Worm (Caenorhabditis elegans): Measurements from ENCODE around the gene Y43F8B.15.

Y43F8B.15 gene

DNA sequence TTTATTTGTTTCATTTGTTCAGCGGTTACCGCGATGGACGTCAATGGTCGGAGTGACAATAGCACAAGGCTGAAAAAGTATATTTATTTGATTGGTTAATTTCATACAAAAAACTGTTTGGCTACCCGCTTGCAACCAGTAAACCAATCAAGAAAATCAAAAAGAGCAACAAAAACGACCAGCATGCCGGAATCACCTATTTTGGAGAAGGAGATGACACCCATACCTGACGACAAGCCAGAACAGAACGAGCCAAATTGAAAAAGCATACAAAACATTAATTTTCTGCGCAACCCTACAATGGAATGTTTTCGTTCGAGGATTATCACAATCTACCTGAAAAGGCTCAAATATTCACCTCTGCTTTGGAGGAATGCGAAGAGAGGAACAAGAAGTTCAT, 28.5 kb upstream of the Y43F8B.15 start, which contains the start of gene Y43F8B.7:
TSS of gene Y43F8B.7 (plus strand) at position 301 of the 400 bp plus-strand sequence.
- TF ChIP-seq ceh-30 (tag; optimal IDR thresholded peaks at IDR 0.05) = no peak

DNA sequence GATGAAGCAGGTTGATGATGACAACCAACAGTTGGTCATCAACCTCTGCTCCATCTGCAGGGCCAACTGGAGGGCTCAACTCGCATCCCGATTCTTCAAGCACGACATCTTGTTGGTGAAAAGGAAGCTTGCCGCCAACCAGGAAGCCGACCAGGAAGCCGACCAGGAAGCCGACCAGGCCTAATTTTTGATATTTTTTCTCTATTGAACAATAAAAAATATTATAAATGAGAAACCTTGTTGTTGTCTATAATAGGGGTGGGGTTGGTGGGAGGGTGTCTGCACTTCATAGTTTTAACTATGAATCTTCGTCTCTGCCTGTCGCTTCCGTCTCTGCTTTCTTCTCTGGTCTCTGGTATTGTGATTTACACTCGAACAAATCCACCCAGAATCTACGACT, 23.8 kb upstream of the Y43F8B.15 start, which contains the start of gene Y43F8B.18:
TSS of gene Y43F8B.18 (plus strand) at position 301 of the 400 bp plus-strand sequence.
- TF ChIP-seq unc-3 (GFP tag; conservative IDR thresholded peaks at IDR 0.05) = no peak
- TF ChIP-seq unc-3 (tag; optimal IDR thresholded peaks at IDR 0.05) = no peak
- TF ChIP-seq F13H6.1 (tag; optimal IDR thresholded peaks at IDR 0.05) = no peak
- TF ChIP-seq nhr-232 (tag; optimal IDR thresholded peaks at IDR 0.05) = no peak
- TF ChIP-seq K09A11.1 (tag; optimal IDR thresholded peaks at IDR 0.05; ENCODE audit: insufficient read depth) = no peak
- no peak for TF ChIP-seq hlh-8 (tag; optimal IDR thresholded peaks at IDR 0.05)
- TF ChIP-seq hlh-30 (tag; optimal IDR thresholded peaks at IDR 0.05; ENCODE audit: insufficient read depth) = no peak
- no peak for TF ChIP-seq che-1 (tag; optimal IDR thresholded peaks at IDR 0.05)
- TF ChIP-seq ceh-30 (tag; optimal IDR thresholded peaks at IDR 0.05) = no peak
- no peak for TF ChIP-seq tbx-2 (tag; optimal IDR thresholded peaks at IDR 0.05)
- TF ChIP-seq nhr-11 (tag; optimal IDR thresholded peaks at IDR 0.05) = no peak
- no peak for TF ChIP-seq gmeb-2 (tag; optimal IDR thresholded peaks at IDR 0.05)
- TF ChIP-seq syd-9 (tag; optimal IDR thresholded peaks at IDR 0.05) = no peak
- TF ChIP-seq ztf-16 (tag; optimal IDR thresholded peaks at IDR 0.05) = no peak
- no peak for TF ChIP-seq ahr-1 (tag; optimal IDR thresholded peaks at IDR 0.05)
- no peak for TF ChIP-seq dve-1 (tag; optimal IDR thresholded peaks at IDR 0.05)
- no peak for TF ChIP-seq hlh-13 (GFP tag; optimal IDR thresholded peaks at IDR 0.05)
- TF ChIP-seq ceh-48 (tag; optimal IDR thresholded peaks at IDR 0.05) = no peak
- no peak for TF ChIP-seq pax-1 (tag; optimal IDR thresholded peaks at IDR 0.05)

ce11 chrV:19485261-19485660, 23.3 kb upstream of the Y43F8B.15 start, which contains the start of gene Y43F8B.28:
Gene Y43F8B.28 (plus strand): TSS chrV:19485319.
- TF ChIP-seq ztf-16 (tag; optimal IDR thresholded peaks at IDR 0.05) (no peak), ceh-48 (tag; optimal IDR thresholded peaks at IDR 0.05) (no peak), ama-1 (optimal IDR thresholded peaks at IDR 0.05) (no peak), eyg-1 (tag; optimal IDR thresholded peaks at IDR 0.05) (no peak), dve-1 (tag; optimal IDR thresholded peaks at IDR 0.05) (no peak), npax-4 (tag; optimal IDR thresholded peaks at IDR 0.05) (no peak)

ce11 chrV:19484507-19484906, 22.6 kb upstream of the Y43F8B.15 start, which contains the start of gene Y43F8B.17:
Gene Y43F8B.17 (plus strand): TSS chrV:19484721.
- TF ChIP-seq nfya-1 (tag; optimal IDR thresholded peaks at IDR 0.05) (no peak), unc-55 (GFP tag; optimal IDR thresholded peaks at IDR 0.05) (no peak), lin-11 (tag; optimal IDR thresholded peaks at IDR 0.05) (no peak)

- TF ChIP-seq nhr-232 (tag; optimal IDR thresholded peaks at IDR 0.05) = no peak
- TF ChIP-seq ceh-45 (GFP tag; IDR thresholded peaks at IDR 0.05) = no peak
- TF ChIP-seq fax-1 (tag; optimal IDR thresholded peaks at IDR 0.05) = no peak
- TF ChIP-seq ceh-24 (tag; optimal IDR thresholded peaks at IDR 0.05) = no peak
- TF ChIP-seq K02D7.2 (tag; optimal IDR thresholded peaks at IDR 0.05) = no peak
- no peak for TF ChIP-seq sox-2 (GFP tag; IDR thresholded peaks at IDR 0.05)
- no peak for TF ChIP-seq dmd-4 (tag; optimal IDR thresholded peaks at IDR 0.05; ENCODE audit: borderline replicate concordance)
- TF ChIP-seq pros-1 (tag; optimal IDR thresholded peaks at IDR 0.05) = no peak
- TF ChIP-seq ceh-30 (tag; optimal IDR thresholded peaks at IDR 0.05) = no peak
- TF ChIP-seq ceh-6 (GFP tag; optimal IDR thresholded peaks at IDR 0.05) = no peak
- TF ChIP-seq rnt-1 (tag; optimal IDR thresholded peaks at IDR 0.05) = no peak
- no peak for TF ChIP-seq ceh-2 (tag; optimal IDR thresholded peaks at IDR 0.05)
- no peak for TF ChIP-seq elt-2 (tag; optimal IDR thresholded peaks at IDR 0.05)
- TF ChIP-seq dve-1 (tag; optimal IDR thresholded peaks at IDR 0.05) = no peak
- TF ChIP-seq unc-55 (GFP tag; optimal IDR thresholded peaks at IDR 0.05) = no peak
- TF ChIP-seq unc-86 (tag; optimal IDR thresholded peaks at IDR 0.05) = no peak
- TF ChIP-seq hlh-15 (tag; optimal IDR thresholded peaks at IDR 0.05) = no peak
- TF ChIP-seq ahr-1 (tag; optimal IDR thresholded peaks at IDR 0.05) = no peak
Measured at ce11 chrV:19482535-19482934, 20.6 kb upstream of the Y43F8B.15 start, which contains the start of gene Y43F8B.22. Gene Y43F8B.22 (plus strand): TSS chrV:19482835.
